Worm (Caenorhabditis elegans) whole organism, late embryonic: ENCODE results near the gene end-3.

Source experiments
- ets-4 ChIP-seq: sonication (generic microtip); optimal IDR thresholded peaks from 2 replicates; lab custom pipeline; 2016; ENCODE audit warnings: missing genetic modification characterization, missing compliant biosample characterization
- fax-1 ChIP-seq: sonication (generic microtip); optimal IDR thresholded peaks from 2 replicates; lab custom pipeline; 2016; ENCODE audit warnings: missing genotype, missing genetic modification characterization, missing compliant biosample characterization
- hlh-8 ChIP-seq: sonication (generic microtip); optimal IDR thresholded peaks from 2 replicates; lab custom pipeline; 2016; ENCODE audit warnings: missing genotype, missing genetic modification characterization, missing compliant biosample characterization
- pag-3 ChIP-seq: sonication (generic microtip); optimal IDR thresholded peaks from 2 replicates; lab custom pipeline; 2016; ENCODE audit warnings: missing compliant biosample characterization, missing genetic modification characterization, borderline replicate concordance
- pha-4 ChIP-seq: fragments of 150-350 bp; optimal IDR thresholded peaks from 2 replicates; lab custom pipeline; 2018; ENCODE audit warnings: missing biosample characterization, missing genetic modification reagents, missing genetic modification characterization
- pqm-1 ChIP-seq: sonication (generic microtip); optimal IDR thresholded peaks from 2 replicates; lab custom pipeline; 2016; ENCODE audit warnings: missing genetic modification characterization, missing compliant biosample characterization
- rnt-1 ChIP-seq: sonication (generic microtip); optimal IDR thresholded peaks from 2 replicates; lab custom pipeline; 2016; ENCODE audit warnings: missing genetic modification characterization, missing compliant biosample characterization
- zip-5 ChIP-seq: sonication (generic microtip); optimal IDR thresholded peaks from 2 replicates; lab custom pipeline; 2016; ENCODE audit warnings: missing genetic modification characterization, missing compliant biosample characterization

DNA sequence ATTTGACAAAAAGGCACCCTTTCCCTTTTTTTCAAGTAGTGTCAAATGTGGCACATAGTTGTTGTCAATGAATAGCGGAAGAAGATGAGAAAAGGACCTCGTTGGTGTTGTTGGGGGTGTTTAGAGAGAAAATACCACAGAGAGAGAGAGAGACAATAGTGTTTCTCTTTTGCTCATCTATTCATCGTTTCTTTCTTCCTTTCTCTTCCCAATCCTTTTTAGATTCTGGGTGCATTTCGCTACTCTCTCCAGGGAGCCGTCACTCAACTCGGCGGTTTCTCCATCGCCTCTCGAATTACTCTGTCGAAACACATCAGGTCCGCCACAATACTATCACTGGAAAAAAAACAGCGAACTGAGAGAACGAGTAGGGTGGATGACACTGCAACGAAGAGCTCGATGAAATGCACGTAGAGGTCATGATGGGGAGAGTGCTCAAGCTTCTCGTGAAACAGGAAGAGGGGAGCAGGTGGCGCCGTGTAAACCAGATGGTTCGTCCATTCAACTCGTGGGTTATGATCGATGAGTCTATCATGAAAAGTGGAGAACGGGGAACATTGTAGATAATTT, 10.8 kb upstream of the end-3 start:
- no peak for TF ChIP-seq rnt-1
- TF ChIP-seq pha-4 (tag; lab: Kevin White, UChicago), result no peak
- no peak for TF ChIP-seq zip-5
- no peak for TF ChIP-seq pqm-1 (tag; lab: Kevin White, UChicago)
- TF ChIP-seq hlh-8 (tag; lab: Kevin White, UChicago), result peak; percentile 21
- TF ChIP-seq ets-4 (tag; lab: Kevin White, UChicago), result no peak
- TF ChIP-seq fax-1, result no peak
- no peak for TF ChIP-seq pag-3 (tag; lab: Kevin White, UChicago)
